Worm (Caenorhabditis elegans): ENCODE data around the gene sptf-2.

The sptf-2 gene

DNA sequence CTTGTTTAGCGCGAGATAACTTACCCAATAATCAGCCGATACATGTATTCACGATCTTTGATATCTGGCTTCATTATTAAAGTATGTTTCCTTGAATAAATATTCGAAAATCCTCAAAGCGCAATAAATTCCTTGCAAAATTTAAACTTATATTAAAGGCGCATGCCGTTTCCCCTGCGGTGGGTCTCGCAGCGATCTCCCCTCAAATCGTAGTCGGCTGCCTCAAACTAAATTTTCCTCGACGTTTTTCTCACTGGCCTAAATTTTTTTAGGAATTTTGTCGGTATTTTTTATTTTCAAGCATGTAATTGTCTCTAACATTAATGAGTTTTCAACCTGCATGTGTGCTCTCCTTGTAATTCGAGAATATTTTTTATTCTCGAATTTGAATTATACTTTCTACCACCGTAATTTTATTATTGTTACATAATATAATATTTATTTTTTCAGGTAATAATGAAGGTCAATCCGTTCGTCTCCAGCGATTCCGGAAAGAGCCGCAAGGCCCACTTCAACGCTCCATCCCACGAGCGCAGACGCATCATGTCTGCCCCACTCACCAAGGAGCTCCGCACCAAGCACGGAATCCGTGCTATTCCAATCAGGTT, 22.8 kb upstream of the sptf-2 start, which contains the start of the genes cpf-1 and rpl-26:
cpf-1 (minus strand) TSS at position 104 of the 608 bp plus-strand sequence.
rpl-26 (plus strand) TSS at position 449 of the 608 bp plus-strand sequence.
- TF ChIP-seq hnd-1 (tag; optimal IDR thresholded peaks at IDR 0.05) (no peak), hmg-4 (GFP tag; optimal IDR thresholded peaks at IDR 0.05) (no peak), B0310.2 (tag; optimal IDR thresholded peaks at IDR 0.05) (no peak), flt-1 (GFP tag; IDR thresholded peaks at IDR 0.05) (no peak), hmbx-1 (tag; optimal IDR thresholded peaks at IDR 0.05) (no peak), ets-7 (tag; optimal IDR thresholded peaks at IDR 0.05) (no peak), aly-1 (tag; optimal IDR thresholded peaks at IDR 0.05) (no peak), ama-1 (optimal IDR thresholded peaks at IDR 0.05) (no peak), tbx-37 (GFP tag; conservative IDR thresholded peaks at IDR 0.05) (no peak), tra-4 (tag; optimal IDR thresholded peaks at IDR 0.05) (no peak), pes-1 (GFP tag; IDR thresholded peaks at IDR 0.05) (no peak), F13C5.2 (tag; optimal IDR thresholded peaks at IDR 0.05) (no peak), ceh-13 (GFP tag; optimal IDR thresholded peaks at IDR 0.05) (no peak), sea-1 (GFP tag; conservative IDR thresholded peaks at IDR 0.05) (no peak), ceh-36 (tag; optimal IDR thresholded peaks at IDR 0.05) (no peak)

DNA sequence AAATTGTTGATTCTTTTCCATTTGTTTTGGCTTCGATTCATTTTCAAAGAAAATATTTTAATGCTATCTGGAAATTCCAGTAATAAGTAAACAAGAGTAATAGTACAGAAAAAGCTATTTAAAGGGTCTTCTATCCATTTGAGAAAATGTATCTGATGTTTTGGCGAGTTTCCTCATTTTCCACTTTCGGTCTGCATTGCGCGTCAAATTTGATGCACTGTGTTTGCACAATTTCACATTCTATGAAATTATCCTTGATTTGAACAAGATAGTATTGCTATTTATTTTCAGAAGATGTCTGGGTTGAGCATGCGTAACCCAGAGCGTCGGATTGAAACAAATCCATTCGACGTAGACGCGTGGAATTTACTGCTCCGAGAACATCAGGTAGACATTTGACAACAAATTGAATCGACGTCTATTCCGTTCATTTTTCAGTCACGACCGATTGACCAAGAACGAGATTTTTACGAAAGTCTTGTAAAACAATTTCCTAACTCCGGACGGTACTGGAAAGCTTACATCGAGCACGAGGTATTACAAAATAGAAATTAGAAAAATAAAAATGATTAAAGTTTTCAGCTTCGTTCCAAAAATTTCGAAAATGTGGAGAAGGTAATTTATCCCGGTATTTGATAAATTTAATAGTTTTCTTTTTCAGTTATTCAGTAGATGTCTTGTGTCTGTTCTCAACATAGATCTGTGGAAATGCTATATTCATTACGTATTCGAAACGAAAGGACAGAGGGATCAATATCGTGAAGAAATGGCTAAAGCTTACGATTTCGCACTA, 21.5 kb upstream of the sptf-2 start, which contains the start of gene suf-1:
suf-1 (plus strand) TSS at position 280 of the 793 bp plus-strand sequence.
- TF ChIP-seq ceh-36 (tag; optimal IDR thresholded peaks at IDR 0.05) (no peak), ama-1 (optimal IDR thresholded peaks at IDR 0.05) (peak; percentile 71)

DNA sequence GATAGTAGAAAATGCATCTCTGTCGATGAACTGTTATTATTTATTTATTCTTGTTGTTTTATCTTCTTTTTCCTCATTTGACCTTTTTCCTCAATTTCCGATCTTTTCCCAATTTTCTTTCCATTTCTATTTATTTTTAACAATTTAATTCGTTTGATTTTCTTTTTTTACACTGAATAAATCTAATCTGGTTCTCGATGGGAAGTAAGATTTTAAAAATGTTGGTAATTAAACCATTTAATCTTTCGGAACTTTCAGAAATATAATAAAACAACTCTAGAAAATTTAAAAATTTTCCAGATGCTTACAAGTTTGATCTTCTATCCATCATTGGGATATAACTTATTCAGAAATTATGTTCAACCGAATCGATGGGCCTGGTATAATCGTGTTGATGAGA, 18.7 kb upstream of the sptf-2 start, which contains the start of gene F28C6.8:
F28C6.8 (plus strand) TSS at position 301 of the 400 bp plus-strand sequence.
- TF ChIP-seq ets-7 (tag; optimal IDR thresholded peaks at IDR 0.05): no peak
- TF ChIP-seq scrt-1 (GFP tag; IDR thresholded peaks at IDR 0.05): no peak
- no peak for TF ChIP-seq hmbx-1 (tag; optimal IDR thresholded peaks at IDR 0.05)
- no peak for TF ChIP-seq hnd-1 (tag; optimal IDR thresholded peaks at IDR 0.05)
- TF ChIP-seq pes-1 (GFP tag; IDR thresholded peaks at IDR 0.05): no peak
- no peak for TF ChIP-seq B0310.2 (tag; optimal IDR thresholded peaks at IDR 0.05)
- no peak for TF ChIP-seq tbx-37 (GFP tag; conservative IDR thresholded peaks at IDR 0.05)
- no peak for TF ChIP-seq sea-1 (GFP tag; conservative IDR thresholded peaks at IDR 0.05)
- no peak for TF ChIP-seq flt-1 (GFP tag; IDR thresholded peaks at IDR 0.05)
- TF ChIP-seq ceh-36 (tag; optimal IDR thresholded peaks at IDR 0.05): no peak
- no peak for TF ChIP-seq F13C5.2 (tag; optimal IDR thresholded peaks at IDR 0.05)
- no peak for TF ChIP-seq tra-4 (tag; optimal IDR thresholded peaks at IDR 0.05)
- no peak for TF ChIP-seq ceh-13 (GFP tag; optimal IDR thresholded peaks at IDR 0.05)
- TF ChIP-seq ama-1 (optimal IDR thresholded peaks at IDR 0.05): no peak

DNA sequence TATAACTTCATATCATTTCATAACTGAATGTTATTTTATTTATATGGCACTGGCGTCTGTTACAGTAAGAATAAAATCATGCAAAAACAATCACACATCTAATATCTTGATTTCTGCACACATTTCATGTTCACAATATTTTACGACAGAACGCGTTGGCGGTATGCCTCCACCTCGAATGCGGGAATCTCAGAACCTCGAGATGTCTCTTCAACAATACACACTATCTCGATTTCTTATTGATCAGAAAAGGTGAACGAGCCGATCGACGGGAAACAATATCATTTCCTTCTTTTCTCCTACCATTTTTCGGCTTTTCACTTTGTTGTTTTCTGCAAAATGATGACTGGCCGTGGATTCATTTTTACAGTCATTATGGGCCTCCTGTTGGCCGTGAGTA, 17.6 kb upstream of the sptf-2 start, which contains the start of gene F28C6.10:
F28C6.10 (plus strand) TSS at position 301 of the 400 bp plus-strand sequence.
- TF ChIP-seq tra-4 (tag; optimal IDR thresholded peaks at IDR 0.05) (no peak), sea-1 (GFP tag; conservative IDR thresholded peaks at IDR 0.05) (no peak), tbx-37 (GFP tag; conservative IDR thresholded peaks at IDR 0.05) (no peak), ama-1 (optimal IDR thresholded peaks at IDR 0.05) (no peak)

DNA sequence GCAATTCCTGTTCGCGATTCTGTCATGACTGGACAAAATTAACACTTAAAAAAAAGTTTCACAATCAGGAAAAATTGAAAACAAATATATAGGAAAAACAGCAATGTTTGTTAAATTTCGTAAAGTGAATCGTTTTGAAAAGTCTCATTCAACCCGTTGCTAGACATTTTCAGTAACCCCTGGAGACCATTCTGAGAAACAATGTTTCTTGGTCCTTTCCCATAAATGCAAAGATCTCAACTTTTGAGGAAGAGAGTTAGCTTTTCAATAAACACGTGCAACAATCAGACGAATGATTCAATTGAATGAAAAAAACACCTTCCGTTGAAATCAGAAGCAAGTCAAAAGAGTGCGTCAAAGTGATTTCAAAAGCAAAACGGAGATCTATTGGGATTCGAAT, 15.2 kb upstream of the sptf-2 start, which contains the start of gene F28C6.9:
F28C6.9 (minus strand) TSS at position 101 of the 400 bp plus-strand sequence.
- no peak for TF ChIP-seq sea-1 (GFP tag; conservative IDR thresholded peaks at IDR 0.05)
- TF ChIP-seq tbx-11 (GFP tag; IDR thresholded peaks at IDR 0.05): no peak
- no peak for TF ChIP-seq ceh-13 (GFP tag; optimal IDR thresholded peaks at IDR 0.05)
- TF ChIP-seq hmg-4 (GFP tag; optimal IDR thresholded peaks at IDR 0.05): no peak
- TF ChIP-seq tra-4 (tag; optimal IDR thresholded peaks at IDR 0.05): no peak
- no peak for TF ChIP-seq flt-1 (GFP tag; IDR thresholded peaks at IDR 0.05)
- TF ChIP-seq B0310.2 (tag; optimal IDR thresholded peaks at IDR 0.05): no peak
- TF ChIP-seq tbx-37 (GFP tag; conservative IDR thresholded peaks at IDR 0.05): no peak
- no peak for TF ChIP-seq scrt-1 (GFP tag; IDR thresholded peaks at IDR 0.05)

DNA sequence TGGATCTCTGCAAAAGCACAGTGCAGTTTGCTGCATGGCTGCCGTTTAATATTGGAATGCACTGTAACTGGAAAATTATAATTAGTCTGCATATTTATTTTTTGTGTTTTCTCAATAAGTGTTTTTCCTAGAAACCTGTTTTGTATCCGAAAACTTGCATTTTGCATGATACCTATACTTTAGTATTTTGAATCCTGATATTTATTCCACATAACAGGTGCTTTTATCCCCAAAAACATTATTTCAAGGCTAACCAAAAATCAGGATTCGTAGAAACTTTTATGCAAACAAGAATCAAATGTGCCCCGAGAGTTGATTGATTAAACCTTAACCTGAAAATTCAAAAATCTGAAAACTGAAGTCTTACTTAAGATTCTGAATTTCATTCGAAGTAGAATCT, 14.7 kb upstream of the sptf-2 start:
- TF ChIP-seq flt-1 (GFP tag; IDR thresholded peaks at IDR 0.05): no peak
- no peak for TF ChIP-seq hmbx-1 (tag; optimal IDR thresholded peaks at IDR 0.05)
- no peak for TF ChIP-seq ets-7 (tag; optimal IDR thresholded peaks at IDR 0.05)
- no peak for TF ChIP-seq hnd-1 (tag; optimal IDR thresholded peaks at IDR 0.05)
- TF ChIP-seq sea-1 (GFP tag; conservative IDR thresholded peaks at IDR 0.05): no peak

DNA sequence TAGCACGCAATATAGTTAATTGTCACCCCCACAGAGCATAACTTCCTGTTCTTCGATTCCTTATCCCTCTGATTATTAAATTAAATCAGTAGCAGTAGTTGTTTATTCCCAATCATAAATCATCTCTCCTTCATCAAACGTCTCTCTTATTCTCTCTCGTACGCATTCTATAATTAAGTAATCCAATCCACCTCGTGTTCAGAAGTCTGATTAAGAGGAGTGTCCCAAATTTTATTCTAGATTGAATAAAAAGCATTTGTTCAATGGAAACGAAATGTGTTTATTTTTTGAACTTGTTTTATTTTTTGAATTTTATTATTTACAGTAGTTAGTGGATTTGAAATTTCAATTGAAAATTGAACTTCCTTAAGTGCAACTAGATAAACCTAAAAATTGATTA, 13.9 kb upstream of the sptf-2 start:
- no peak for TF ChIP-seq aly-1 (tag; optimal IDR thresholded peaks at IDR 0.05)
- no peak for TF ChIP-seq hnd-1 (tag; optimal IDR thresholded peaks at IDR 0.05)
- no peak for TF ChIP-seq ceh-36 (tag; optimal IDR thresholded peaks at IDR 0.05)
- TF ChIP-seq ets-7 (tag; optimal IDR thresholded peaks at IDR 0.05): no peak
- no peak for TF ChIP-seq tbx-37 (GFP tag; conservative IDR thresholded peaks at IDR 0.05)
- TF ChIP-seq pes-1 (GFP tag; IDR thresholded peaks at IDR 0.05): no peak
- TF ChIP-seq ama-1 (optimal IDR thresholded peaks at IDR 0.05): no peak
- no peak for TF ChIP-seq F13C5.2 (tag; optimal IDR thresholded peaks at IDR 0.05)
- no peak for TF ChIP-seq hmg-4 (GFP tag; optimal IDR thresholded peaks at IDR 0.05)
- no peak for TF ChIP-seq scrt-1 (GFP tag; IDR thresholded peaks at IDR 0.05)

DNA sequence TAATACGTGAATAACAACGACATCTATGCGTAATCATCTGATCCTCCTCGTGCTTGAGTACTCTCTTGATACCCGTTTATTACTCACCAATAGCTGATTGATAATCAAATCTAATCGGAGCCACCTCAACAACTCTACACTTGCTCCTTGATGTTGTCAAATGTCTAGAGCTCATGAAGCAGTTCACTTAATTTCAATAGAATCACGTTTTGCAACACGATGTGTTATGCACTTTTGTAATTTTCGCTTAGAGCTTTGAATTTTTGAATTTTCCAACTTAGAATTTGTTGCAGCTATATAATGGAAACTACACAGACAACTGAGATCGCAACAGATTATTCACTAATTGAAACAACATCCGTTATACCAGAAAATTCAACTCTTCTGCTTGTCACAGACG, 12.8 kb upstream of the sptf-2 start, which contains the start of gene T22C8.1:
T22C8.1 (plus strand) TSS at position 301 of the 400 bp plus-strand sequence.
- TF ChIP-seq pes-1 (GFP tag; IDR thresholded peaks at IDR 0.05) (no peak), ceh-36 (tag; optimal IDR thresholded peaks at IDR 0.05) (no peak), ets-7 (tag; optimal IDR thresholded peaks at IDR 0.05) (no peak), tbx-11 (GFP tag; IDR thresholded peaks at IDR 0.05) (no peak), sea-1 (GFP tag; conservative IDR thresholded peaks at IDR 0.05) (no peak), ceh-13 (GFP tag; optimal IDR thresholded peaks at IDR 0.05) (no peak), scrt-1 (GFP tag; IDR thresholded peaks at IDR 0.05) (no peak)

Data from whole organism, early embryonic.